Worm (Caenorhabditis elegans) whole organism, dauer: ENCODE measurements around the gene C42D4.19.

ENCODE experiments used
- unc-62 ChIP-seq: sonication (generic microtip); optimal IDR thresholded peaks from 2 replicates; lab custom pipeline; 2017; ENCODE audit warnings: missing biosample characterization, missing genetic modification reagents, missing genetic modification characterization

Gene C42D4.19

DNA sequence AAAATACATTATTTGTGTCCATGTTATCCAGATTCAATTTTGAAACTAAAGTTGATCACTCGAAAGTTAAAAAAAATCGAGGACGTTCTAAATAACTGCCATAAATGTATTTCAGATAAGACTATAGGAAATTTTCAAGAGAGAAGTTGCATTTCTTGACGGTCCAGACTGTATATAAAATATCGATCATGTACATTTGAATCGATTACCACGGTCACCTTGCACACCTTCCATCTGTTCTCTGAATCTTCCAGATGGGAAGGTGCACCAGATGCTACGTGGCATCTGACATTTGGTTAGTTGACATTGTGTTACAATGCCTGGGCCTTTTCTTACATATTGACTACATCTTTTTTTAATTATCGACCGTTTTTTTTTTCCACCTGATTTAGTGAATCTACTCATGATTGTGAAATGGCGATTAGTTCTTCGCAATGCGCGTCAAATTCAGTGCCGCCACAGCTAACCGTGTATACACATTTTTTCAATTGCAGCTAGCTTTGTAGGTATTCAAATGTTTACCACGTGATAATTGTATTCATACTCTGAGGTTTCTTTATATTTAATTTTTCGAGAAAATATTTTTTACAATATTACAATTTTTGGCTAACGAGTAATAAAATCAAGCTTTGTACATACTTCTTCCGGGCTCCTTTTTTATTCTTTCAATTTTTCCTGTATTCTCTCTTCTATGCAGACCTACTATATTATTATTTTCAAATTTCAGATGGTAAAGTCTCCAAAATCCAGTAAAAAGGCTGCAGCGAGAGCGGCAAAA is 7.3 kb upstream of the C42D4.19 start, which contains the start of gene skr-16:
Gene skr-16, plus strand, starts transcription at position 728 of the 778 bp plus-strand sequence.
- TF ChIP-seq unc-62 (GFP tag; lab: Kevin White, UChicago), result no peak

- no peak for TF ChIP-seq unc-62 (GFP tag; lab: Kevin White, UChicago)
Measured at ce11 chrIV:7171222-7171621, 4.2 kb upstream of the C42D4.19 start, which contains the start of gene str-220. TSS of gene str-220 (minus strand) at chrIV:7171322.

ce11 chrIV:7173489-7173888 is 2.0 kb upstream of the C42D4.19 start, which contains the start of gene str-1:
TSS of gene str-1 (plus strand) at chrIV:7173789.
- TF ChIP-seq unc-62 (GFP tag; lab: Kevin White, UChicago), result no peak

DNA sequence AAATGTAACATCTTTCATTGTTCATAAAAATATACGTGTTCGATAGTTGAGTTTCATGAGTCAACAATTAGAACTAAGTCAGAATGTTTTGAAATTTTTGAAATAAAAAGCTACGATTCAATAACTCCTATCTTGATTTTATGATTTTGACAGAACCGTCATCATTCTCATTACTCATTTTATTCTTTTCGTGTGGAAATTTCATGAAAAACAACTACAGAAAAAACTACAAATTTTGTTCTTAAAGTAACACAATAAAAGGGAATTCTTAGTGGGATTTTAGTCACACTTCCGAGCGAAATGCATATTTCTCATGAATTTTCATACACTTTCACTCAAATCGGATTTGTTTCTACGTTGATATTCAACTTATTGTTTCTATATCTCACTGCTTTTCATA is 1.4 kb downstream of the C42D4.19 start, which contains the start of gene str-44:
Gene str-44, plus strand, starts transcription at position 301 of the 400 bp plus-strand sequence.
- TF ChIP-seq unc-62 (GFP tag; lab: Kevin White, UChicago), result no peak

DNA sequence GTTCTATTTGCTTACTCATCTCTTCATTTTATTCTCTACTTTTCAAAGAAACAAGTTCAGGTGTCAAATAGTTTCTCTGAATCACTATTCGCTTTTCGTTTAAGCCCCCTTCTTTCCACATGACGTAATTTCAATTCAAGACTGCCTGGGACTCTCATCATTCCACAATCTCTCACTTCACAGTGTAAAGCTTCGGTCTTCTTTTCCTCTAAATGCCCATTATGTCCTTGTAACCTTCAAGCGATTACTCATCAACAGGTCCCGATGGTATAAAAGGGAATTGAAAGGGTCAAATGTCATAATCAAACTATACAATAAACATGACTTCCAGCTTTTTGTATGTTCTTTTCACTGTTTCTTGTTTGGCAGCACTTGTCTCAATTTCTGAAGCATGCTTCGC is 3.5 kb downstream of the C42D4.19 start, which contains the start of gene C42D4.3:
Gene C42D4.3, plus strand, starts transcription at position 298 of the 400 bp plus-strand sequence.
- TF ChIP-seq unc-62 (GFP tag; lab: Kevin White, UChicago), result no peak

DNA sequence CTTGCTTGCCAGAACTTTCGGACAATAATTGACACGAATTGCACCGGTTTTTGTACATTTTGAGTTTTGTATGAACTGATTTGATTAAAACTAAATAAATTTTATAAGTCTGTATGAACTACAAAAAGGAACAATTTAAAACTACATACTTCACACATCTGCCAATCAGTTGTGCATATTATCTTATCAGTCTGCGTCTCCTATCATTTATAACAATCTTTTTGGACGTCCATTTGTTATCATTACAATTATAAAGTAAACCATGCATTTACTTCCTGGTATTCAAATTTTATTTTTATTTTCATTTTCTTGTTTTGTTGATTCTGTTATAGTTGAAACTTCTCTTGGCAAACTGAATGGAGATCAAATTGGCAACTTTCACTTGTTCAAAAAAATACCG is 4.9 kb downstream of the C42D4.19 start, which contains the start of gene cest-10:
Gene cest-10, plus strand, starts transcription at position 254 of the 400 bp plus-strand sequence.
- TF ChIP-seq unc-62 (GFP tag; lab: Kevin White, UChicago), result no peak

DNA sequence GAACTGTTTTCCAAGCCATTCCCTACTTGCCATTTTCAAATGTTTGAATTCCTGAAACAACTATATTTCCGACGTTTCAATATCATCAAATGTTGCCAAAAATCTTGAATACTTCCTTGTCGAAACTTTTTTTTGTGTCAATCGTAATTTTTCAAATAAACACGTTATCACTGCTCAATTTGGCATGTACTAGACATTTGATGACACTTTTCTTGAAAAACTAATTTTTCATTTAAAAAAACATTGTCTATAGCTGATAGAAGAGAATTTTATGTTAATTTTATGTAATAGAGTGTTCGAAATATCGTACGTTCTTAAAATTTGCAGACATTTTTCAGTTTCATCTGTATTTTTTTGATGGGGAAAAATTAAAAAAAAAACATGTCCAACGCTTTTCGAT is 7.4 kb downstream of the C42D4.19 start:
- TF ChIP-seq unc-62 (GFP tag; lab: Kevin White, UChicago), result no peak

ce11 chrIV:7184597-7184996 is 9.2 kb downstream of the C42D4.19 start, which contains the start of gene clec-179:
TSS of gene clec-179 (minus strand) at chrIV:7184697.
- TF ChIP-seq unc-62 (GFP tag; lab: Kevin White, UChicago), result no peak

- no peak for TF ChIP-seq unc-62 (GFP tag; lab: Kevin White, UChicago)
Measured at ce11 chrIV:7186756-7187155, 11.3 kb downstream of the C42D4.19 start, which contains the start of gene str-249. TSS of gene str-249 (minus strand) at chrIV:7186856.

DNA sequence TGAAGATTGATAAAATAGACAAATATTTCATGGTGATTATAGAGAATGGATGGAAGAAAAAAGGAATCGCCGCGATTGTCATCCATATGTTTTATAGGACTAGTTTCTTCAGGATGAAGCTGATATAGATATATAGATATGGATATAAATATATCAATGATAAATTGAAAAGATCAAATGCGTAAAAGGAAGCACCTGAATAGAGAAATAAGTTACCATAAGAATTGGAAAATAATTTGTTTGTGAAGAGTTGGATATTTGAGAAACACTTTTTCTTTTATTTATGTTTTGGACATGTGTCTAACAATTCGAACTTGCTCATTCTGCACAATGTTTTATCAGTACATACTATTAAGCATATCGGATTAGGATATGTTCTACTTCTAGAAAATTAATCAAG is 12.6 kb downstream of the C42D4.19 start, which contains the start of gene C42D4.13:
Gene C42D4.13, minus strand, starts transcription at position 101 of the 400 bp plus-strand sequence.
- no peak for TF ChIP-seq unc-62 (GFP tag; lab: Kevin White, UChicago)

DNA sequence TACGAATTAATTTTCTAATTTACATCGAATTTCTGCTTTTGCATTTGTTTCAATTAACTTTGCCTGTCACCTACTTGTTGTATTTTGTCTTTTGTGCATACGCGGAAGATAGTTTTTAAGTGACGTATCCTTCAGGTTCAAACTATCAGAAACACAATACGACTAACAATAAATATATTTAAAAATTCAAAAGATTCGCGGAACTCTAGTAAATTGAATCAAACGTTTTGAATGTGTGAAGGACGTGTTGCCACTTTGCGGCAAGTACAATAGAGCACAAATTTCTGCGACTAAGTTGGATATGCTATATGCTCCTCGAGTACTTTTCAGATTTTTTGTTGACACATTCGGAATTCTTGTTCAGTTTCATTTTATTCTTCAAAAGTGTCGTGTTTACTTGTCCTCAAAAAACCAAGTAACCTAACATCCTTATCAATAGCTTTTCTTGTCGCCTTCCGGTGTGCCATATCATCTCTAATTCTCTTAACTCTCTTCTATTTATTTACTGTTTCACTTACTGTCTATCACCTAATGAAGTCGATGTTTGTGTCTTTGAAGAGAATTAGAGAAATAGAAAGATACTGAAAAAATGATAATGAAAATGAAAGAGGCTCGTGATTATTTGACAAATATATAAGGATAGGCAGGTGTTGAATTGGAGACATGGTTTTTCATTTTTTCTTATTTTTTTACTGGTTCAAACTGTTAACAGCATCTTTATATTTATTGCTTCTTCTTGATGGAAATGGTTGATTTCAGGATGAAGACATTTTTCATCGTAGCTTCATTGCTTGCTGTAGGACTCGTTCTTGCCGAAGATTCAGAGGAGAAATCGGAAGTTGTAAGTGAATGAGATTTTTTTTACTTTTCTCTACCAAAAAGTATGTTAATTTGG is 13.3 kb downstream of the C42D4.19 start, which contains the start of gene srlf-7:
Gene srlf-7, plus strand, starts transcription at position 760 of the 895 bp plus-strand sequence.
- TF ChIP-seq unc-62 (GFP tag; lab: Kevin White, UChicago), result no peak

- no peak for TF ChIP-seq unc-62 (GFP tag; lab: Kevin White, UChicago)
Measured at ce11 chrIV:7190409-7190808, 15.0 kb downstream of the C42D4.19 start.

- no peak for TF ChIP-seq unc-62 (GFP tag; lab: Kevin White, UChicago)
Measured at ce11 chrIV:7191745-7192144, 16.3 kb downstream of the C42D4.19 start, which contains the start of gene R13A1.5. TSS of gene R13A1.5 (minus strand) at chrIV:7191845.

DNA sequence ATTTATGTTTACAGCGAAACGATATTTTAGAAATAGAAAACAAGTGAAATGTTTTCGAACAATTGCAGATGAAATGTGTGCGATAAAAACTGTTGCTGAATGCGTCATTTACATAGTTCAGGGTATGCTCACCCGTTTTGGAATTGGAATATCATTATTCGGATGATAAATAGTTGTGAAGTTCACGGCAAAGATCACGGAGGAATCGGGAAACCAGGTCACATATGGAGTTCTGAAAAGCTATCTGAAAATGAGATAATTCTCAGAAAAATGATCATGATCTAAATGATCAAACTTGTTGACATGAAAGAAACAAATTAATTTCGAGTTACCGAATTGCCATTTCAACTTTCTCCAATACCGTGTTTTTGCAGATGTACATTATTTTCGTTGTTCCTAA is 20.3 kb downstream of the C42D4.19 start, which contains the start of gene best-16:
Gene best-16, minus strand, starts transcription at position 101 of the 400 bp plus-strand sequence.
- TF ChIP-seq unc-62 (GFP tag; lab: Kevin White, UChicago), result no peak

ce11 chrIV:7196853-7197252 is 21.4 kb downstream of the C42D4.19 start, which contains the start of gene unc-8:
TSS of gene unc-8 (plus strand) at chrIV:7197153.
- no peak for TF ChIP-seq unc-62 (GFP tag; lab: Kevin White, UChicago)
